Worm (Caenorhabditis elegans) whole organism, L3 larva: ENCODE data around the gene ZC477.7.

Source experiments
- R02D3.7 ChIP-seq: fragments of 150-350 bp; optimal IDR thresholded peaks from 2 replicates; lab custom pipeline; 2014; ENCODE audit warnings: missing biosample characterization, missing genetic modification characterization
- ZK546.5 ChIP-seq: sonication (generic microtip); optimal IDR thresholded peaks from 2 replicates; lab custom pipeline; 2017; ENCODE audit warnings: missing biosample characterization, missing genetic modification characterization
- aly-2 ChIP-seq: fragments of 150-350 bp; optimal IDR thresholded peaks from 2 replicates; lab custom pipeline; 2014; ENCODE audit warnings: missing biosample characterization, missing genetic modification characterization
- ceh-16 ChIP-seq: sonication (generic microtip); optimal IDR thresholded peaks from 2 replicates; lab custom pipeline; 2017; ENCODE audit warnings: missing biosample characterization, missing genetic modification characterization
- ceh-28 ChIP-seq: fragments of 150-350 bp; optimal IDR thresholded peaks from 2 replicates; lab custom pipeline; 2014; ENCODE audit warnings: missing biosample characterization, missing genetic modification reagents, missing genetic modification characterization
- ceh-82 ChIP-seq: fragments of 150-350 bp; optimal IDR thresholded peaks from 2 replicates; lab custom pipeline; 2014; ENCODE audit warnings: missing biosample characterization, missing genetic modification characterization
- ceh-9 ChIP-seq: sonication (generic microtip); optimal IDR thresholded peaks from 2 replicates; lab custom pipeline; 2018; ENCODE audit warnings: missing biosample characterization, missing genetic modification characterization
- daf-12 ChIP-seq: fragments of 150-350 bp; optimal IDR thresholded peaks from 2 replicates; lab custom pipeline; 2014; ENCODE audit warnings: missing biosample characterization, missing genetic modification reagents, missing genetic modification characterization
- egl-27 ChIP-seq: sonication (generic microtip); optimal IDR thresholded peaks from 4 replicates; lab custom pipeline; 2017; ENCODE audit warnings: missing biosample characterization, missing genetic modification reagents, missing genetic modification characterization
- egl-5 ChIP-seq: fragments of 150-350 bp; optimal IDR thresholded peaks from 2 replicates; lab custom pipeline; 2017; ENCODE audit warnings: missing biosample characterization, missing genetic modification reagents, missing genetic modification characterization, inconsistent platforms
- elt-1 ChIP-seq: fragments of 150-350 bp; optimal IDR thresholded peaks from 2 replicates; lab custom pipeline; 2014; ENCODE audit warnings: missing biosample characterization, missing genetic modification characterization
- elt-2 ChIP-seq: sonication (generic microtip); optimal IDR thresholded peaks from 2 replicates; lab custom pipeline; 2016; ENCODE audit warnings: missing genetic modification reagents, mild to moderate bottlenecking, missing genetic modification characterization, missing compliant biosample characterization
- elt-3 ChIP-seq, 3 experiments: fragments of 150-350 bp in 1 of 3; sonication (generic microtip) in 2 of 3; optimal IDR thresholded peaks; 2 replicates in 2 of 3; 4 replicates in 1 of 3; lab custom pipeline; 2014 to 2017; ENCODE audit warnings: missing biosample characterization in 3 of 3, missing genetic modification characterization in 3 of 3
- fkh-10 ChIP-seq: sonication (generic microtip); optimal IDR thresholded peaks from 2 replicates; lab custom pipeline; 2017; ENCODE audit warnings: missing biosample characterization, missing genetic modification reagents, missing genetic modification characterization
- fkh-2 ChIP-seq: fragments of 150-350 bp; optimal IDR thresholded peaks from 2 replicates; lab custom pipeline; 2014; ENCODE audit warnings: missing biosample characterization, missing genetic modification reagents, missing genetic modification characterization
- fos-1 ChIP-seq: fragments of 150-350 bp; optimal IDR thresholded peaks from 2 replicates; lab custom pipeline; 2014; ENCODE audit warnings: missing biosample characterization, missing genetic modification characterization
- hmg-11 ChIP-seq: sonication (generic microtip); optimal IDR thresholded peaks from 2 replicates; lab custom pipeline; 2016; ENCODE audit warnings: missing genetic modification characterization, missing compliant biosample characterization
- jun-1 ChIP-seq: fragments of 150-350 bp; optimal IDR thresholded peaks from 2 replicates; lab custom pipeline; 2014; ENCODE audit warnings: missing biosample characterization, missing genetic modification reagents, missing genetic modification characterization
- lin-15B ChIP-seq: fragments of 150-350 bp; optimal IDR thresholded peaks from 2 replicates; lab custom pipeline; 2014; ENCODE audit warnings: missing biosample characterization, missing genetic modification characterization
- lin-39 ChIP-seq: fragments of 150-350 bp; optimal IDR thresholded peaks from 2 replicates; lab custom pipeline; 2018; ENCODE audit warnings: missing biosample characterization, missing genetic modification reagents, missing genetic modification characterization
- lsy-12 ChIP-seq: sonication (generic microtip); optimal IDR thresholded peaks from 2 replicates; lab custom pipeline; 2016; ENCODE audit warnings: mild to moderate bottlenecking, missing genetic modification characterization, missing compliant biosample characterization
- mdl-1 ChIP-seq: fragments of 150-350 bp; optimal IDR thresholded peaks from 2 replicates; lab custom pipeline; 2014; ENCODE audit warnings: missing biosample characterization, missing genetic modification characterization
- mml-1 ChIP-seq: fragments of 150-350 bp; sonication (generic microtip); optimal IDR thresholded peaks from 3 replicates; lab custom pipeline; 2014; ENCODE audit warnings: missing biosample characterization, missing genetic modification characterization
- nfya-1 ChIP-seq: sonication (generic microtip); optimal IDR thresholded peaks from 2 replicates; lab custom pipeline; 2017; ENCODE audit warnings: missing genetic modification characterization, mild to moderate bottlenecking, missing compliant biosample characterization, antibody characterized with exemption, moderate library complexity; ENCODE audit not compliant: insufficient read depth
- nhr-11 ChIP-seq: fragments of 150-350 bp; optimal IDR thresholded peaks from 2 replicates; lab custom pipeline; 2014; ENCODE audit warnings: missing biosample characterization, missing genetic modification characterization
- nhr-12 ChIP-seq: fragments of 150-350 bp; optimal IDR thresholded peaks from 2 replicates; lab custom pipeline; 2014; ENCODE audit warnings: missing biosample characterization, missing genetic modification characterization
- nhr-23 ChIP-seq: fragments of 150-350 bp; optimal IDR thresholded peaks from 2 replicates; lab custom pipeline; 2014; ENCODE audit warnings: missing biosample characterization, missing genetic modification reagents, missing genetic modification characterization
- nhr-237 ChIP-seq: fragments of 150-350 bp; optimal IDR thresholded peaks from 2 replicates; lab custom pipeline; 2014; ENCODE audit warnings: missing biosample characterization, missing genetic modification characterization
- nhr-25 ChIP-seq: sonication (generic microtip); optimal IDR thresholded peaks from 2 replicates; lab custom pipeline; 2017; ENCODE audit warnings: missing biosample characterization, missing genetic modification characterization
- nhr-28 ChIP-seq: fragments of 150-350 bp; optimal IDR thresholded peaks from 2 replicates; lab custom pipeline; 2014; ENCODE audit warnings: missing biosample characterization, missing genetic modification characterization
- nhr-43 ChIP-seq: sonication (generic microtip); optimal IDR thresholded peaks from 2 replicates; lab custom pipeline; 2016; ENCODE audit warnings: mild to moderate bottlenecking, missing genetic modification characterization, missing compliant biosample characterization; ENCODE audit not compliant: poor library complexity, severe bottlenecking
- nhr-67 ChIP-seq: fragments of 150-350 bp; optimal IDR thresholded peaks from 2 replicates; lab custom pipeline; 2014; ENCODE audit warnings: missing biosample characterization, missing genetic modification characterization
- nhr-76 ChIP-seq: fragments of 150-350 bp; sonication (generic microtip); optimal IDR thresholded peaks from 5 replicates; lab custom pipeline; 2014; ENCODE audit warnings: missing biosample characterization, missing genetic modification characterization
- nhr-77 ChIP-seq: fragments of 150-350 bp; optimal IDR thresholded peaks from 2 replicates; lab custom pipeline; 2014; ENCODE audit warnings: missing biosample characterization, missing genetic modification characterization
- pha-4 ChIP-seq: fragments of 150-350 bp; optimal IDR thresholded peaks from 2 replicates; lab custom pipeline; 2014; ENCODE audit warnings: missing biosample characterization, missing genetic modification reagents, missing genetic modification characterization
- pqm-1 ChIP-seq: fragments of 150-350 bp; optimal IDR thresholded peaks from 2 replicates; lab custom pipeline; 2017; ENCODE audit warnings: missing biosample characterization, missing genetic modification characterization, inconsistent platforms
- sea-2 ChIP-seq: fragments of 150-350 bp; sonication (generic microtip); optimal IDR thresholded peaks from 4 replicates; lab custom pipeline; 2014; ENCODE audit warnings: missing biosample characterization, missing genetic modification reagents, missing genetic modification characterization
- skn-1 ChIP-seq: fragments of 150-350 bp; optimal IDR thresholded peaks from 2 replicates; lab custom pipeline; 2014; ENCODE audit warnings: missing biosample characterization, missing genetic modification characterization
- snpc-4 ChIP-seq: fragments of 150-350 bp; optimal IDR thresholded peaks from 2 replicates; lab custom pipeline; 2014; ENCODE audit warnings: missing biosample characterization, missing genetic modification characterization
- unc-39 ChIP-seq: sonication (generic microtip); optimal IDR thresholded peaks from 4 replicates; lab custom pipeline; 2017; ENCODE audit warnings: missing biosample characterization, missing genetic modification characterization
- unc-62 ChIP-seq: fragments of 150-350 bp; sonication (generic microtip); optimal IDR thresholded peaks from 4 replicates; lab custom pipeline; 2014; ENCODE audit warnings: missing biosample characterization, missing genetic modification reagents, missing genetic modification characterization
- zag-1 ChIP-seq: fragments of 150-350 bp; optimal IDR thresholded peaks from 2 replicates; lab custom pipeline; 2014; ENCODE audit warnings: missing biosample characterization, missing genetic modification characterization
- ztf-11 ChIP-seq: fragments of 150-350 bp; optimal IDR thresholded peaks from 2 replicates; lab custom pipeline; 2014; ENCODE audit warnings: missing biosample characterization, missing genetic modification characterization
- ztf-4 ChIP-seq: fragments of 150-350 bp; optimal IDR thresholded peaks from 2 replicates; lab custom pipeline; 2014; ENCODE audit warnings: missing biosample characterization, missing genetic modification characterization

Gene ZC477.7

DNA sequence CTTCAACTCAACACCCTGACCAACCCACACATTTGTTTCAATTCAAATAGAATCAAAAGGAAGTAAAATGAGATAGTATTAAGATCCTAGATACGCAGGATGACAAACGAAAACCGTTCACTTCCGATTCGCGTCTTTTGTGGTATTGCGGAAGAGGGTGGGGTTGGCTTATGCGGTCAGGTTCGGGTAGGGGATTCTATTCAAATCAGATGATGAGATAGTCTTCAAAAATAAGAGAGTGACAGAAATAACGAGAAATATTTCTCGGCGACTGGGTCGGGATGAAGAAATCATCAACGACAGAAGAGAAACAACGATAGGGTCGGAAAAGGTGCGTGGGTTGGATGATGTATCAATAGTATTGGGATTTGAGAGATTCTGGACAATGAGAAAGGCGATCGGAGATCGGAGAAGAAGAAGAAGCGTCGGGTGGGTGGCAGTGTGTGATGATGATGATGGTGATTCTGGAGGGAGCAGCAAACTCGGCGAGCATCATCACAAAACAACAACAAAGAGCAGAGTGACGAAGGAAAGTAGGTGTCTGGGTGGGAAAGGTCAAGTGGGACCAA is 15.8 kb downstream of the ZC477.7 start:
- TF ChIP-seq pha-4 (tag; lab: Kevin White, UChicago) (peak; percentile 24), snpc-4 (tag; lab: Kevin White, UChicago) (peak; percentile 43), daf-12 (tag; lab: Kevin White, UChicago) (no peak), unc-39 (tag; lab: Kevin White, UChicago) (no peak), nhr-237 (tag; lab: Kevin White, UChicago) (no peak), nhr-11 (tag; lab: Kevin White, UChicago) (no peak), nhr-23 (tag; lab: Kevin White, UChicago) (peak; percentile 72)

DNA sequence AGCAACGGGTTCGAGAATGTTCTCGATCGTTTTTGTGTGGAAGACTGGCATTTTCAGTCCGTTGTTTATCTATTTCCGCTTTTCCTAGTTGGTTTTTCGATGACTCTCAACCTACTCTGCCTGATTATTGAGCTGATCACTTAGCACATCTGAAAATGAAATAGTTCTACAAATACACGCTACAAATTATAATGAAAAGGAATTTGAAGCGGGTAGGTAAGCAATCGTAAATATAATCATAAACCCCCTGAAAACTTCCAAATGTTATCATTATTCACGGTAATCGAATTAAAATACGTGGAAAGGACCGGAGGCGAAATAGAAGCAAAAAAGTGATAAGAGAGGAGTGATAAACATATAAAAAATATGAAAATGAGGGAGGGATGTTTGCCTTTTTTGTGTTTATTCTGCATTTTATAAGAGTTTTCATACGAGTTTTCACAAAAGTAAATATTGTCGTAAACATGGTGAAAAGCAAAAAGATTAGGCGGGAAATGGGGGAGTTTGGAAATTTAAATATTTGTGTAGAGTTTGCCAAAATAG is 17.0 kb downstream of the ZC477.7 start, which contains the start of gene deb-1:
Gene deb-1 (minus strand): TSS at position 51 of the 543 bp plus-strand sequence.
- TF ChIP-seq hmg-11 (tag; lab: Kevin White, UChicago) (no peak), sea-2 (GFP tag; lab: Kevin White, UChicago) (no peak), ztf-4 (no peak), egl-5 (no peak), nhr-76 (no peak), nhr-77 (tag; lab: Kevin White, UChicago) (no peak), mml-1 (tag; lab: Kevin White, UChicago) (no peak), nhr-43 (tag; lab: Kevin White, UChicago) (no peak), lin-39 (tag; lab: Kevin White, UChicago) (no peak), pqm-1 (tag; lab: Kevin White, UChicago) (peak; percentile 24), elt-2 (peak; percentile 75), ZK546.5 (no peak), ceh-9 (no peak), ztf-11 (tag; lab: Kevin White, UChicago) (no peak), R02D3.7 (tag; lab: Kevin White, UChicago) (no peak), nhr-12 (tag; lab: Kevin White, UChicago) (no peak), elt-3 (tag; optimal IDR thresholded peaks at IDR 0.05; lab: Kevin White, UChicago) (no peak), nfya-1 (tag; lab: Kevin White, UChicago) (no peak), pha-4 (tag; lab: Kevin White, UChicago) (peak; percentile 85), fos-1 (tag; lab: Kevin White, UChicago) (no peak), mdl-1 (tag; lab: Kevin White, UChicago) (no peak), ceh-82 (tag; lab: Kevin White, UChicago) (no peak), skn-1 (tag; lab: Kevin White, UChicago) (no peak)

DNA sequence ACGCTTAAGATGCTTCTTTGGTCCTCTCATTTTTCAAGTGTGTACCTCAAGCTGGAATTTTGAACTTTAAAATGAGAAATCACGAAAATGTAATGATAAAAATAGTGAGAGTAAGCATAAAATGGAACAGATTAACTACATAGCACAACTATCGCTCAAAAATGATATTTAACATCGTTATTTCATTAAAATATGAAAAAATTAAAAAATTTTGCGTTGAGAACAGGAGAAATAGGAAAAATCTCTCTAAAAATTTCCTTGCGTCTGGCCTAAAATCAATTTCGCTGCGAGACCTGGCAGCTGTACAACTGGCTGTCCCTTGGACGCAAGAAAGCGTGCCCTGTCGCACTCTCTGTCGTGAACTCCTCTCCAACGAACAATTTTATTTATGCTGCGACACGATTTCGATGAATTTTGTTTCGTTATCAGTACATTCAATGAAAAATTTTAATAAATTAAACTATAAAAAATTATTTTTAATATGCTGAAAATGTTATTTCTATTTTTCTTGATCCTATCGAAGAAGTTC is 26.6 kb downstream of the ZC477.7 start, which contains the start of gene rps-4:
Gene rps-4 (minus strand): TSS at position 51 of the 529 bp plus-strand sequence.
- TF ChIP-seq nhr-77 (tag; lab: Kevin White, UChicago) (no peak), nhr-28 (tag; lab: Kevin White, UChicago) (no peak), aly-2 (no peak), nhr-12 (tag; lab: Kevin White, UChicago) (no peak), nhr-76 (no peak), ZK546.5 (no peak), fos-1 (tag; lab: Kevin White, UChicago) (peak; percentile 40), jun-1 (tag; lab: Kevin White, UChicago) (peak; percentile 78), ceh-28 (tag; lab: Kevin White, UChicago) (peak; percentile 67), nfya-1 (tag; lab: Kevin White, UChicago) (peak; percentile 94), fkh-10 (GFP tag; lab: Kevin White, UChicago) (peak; percentile 75), lin-39 (tag; lab: Kevin White, UChicago) (peak; percentile 86), nhr-23 (tag; lab: Kevin White, UChicago) (peak; percentile 88), elt-1 (peak; percentile 24), elt-3 (tag; optimal IDR thresholded peaks at IDR 0.05; lab: Kevin White, UChicago) (no peak), ztf-4 (no peak), lsy-12 (tag; lab: Kevin White, UChicago) (peak; percentile 77), fkh-2 (tag; lab: Kevin White, UChicago) (no peak), nhr-25 (tag; lab: Kevin White, UChicago) (peak; percentile 91), unc-62 (peak; percentile 14), egl-5 (peak; percentile 47), lin-15B (peak; percentile 100), sea-2 (GFP tag; lab: Kevin White, UChicago) (no peak), mdl-1 (tag; lab: Kevin White, UChicago) (no peak), zag-1 (tag; lab: Kevin White, UChicago) (no peak), snpc-4 (tag; lab: Kevin White, UChicago) (peak; percentile 81), nhr-67 (tag; lab: Kevin White, UChicago) (no peak), R02D3.7 (tag; lab: Kevin White, UChicago) (peak; percentile 77), nhr-11 (tag; lab: Kevin White, UChicago) (no peak), skn-1 (tag; lab: Kevin White, UChicago) (peak; percentile 82), egl-27 (tag; lab: Kevin White, UChicago) (peak; percentile 75), daf-12 (tag; lab: Kevin White, UChicago) (no peak), ztf-11 (tag; lab: Kevin White, UChicago) (no peak), nhr-43 (tag; lab: Kevin White, UChicago) (peak; percentile 75), hmg-11 (tag; lab: Kevin White, UChicago) (peak; percentile 85), mml-1 (tag; lab: Kevin White, UChicago) (no peak), pqm-1 (tag; lab: Kevin White, UChicago) (peak; percentile 90), ceh-16 (tag; lab: Kevin White, UChicago) (no peak), pha-4 (tag; lab: Kevin White, UChicago) (peak; percentile 96)
